Worm (Caenorhabditis elegans) whole organism, late embryonic: Measurements from ENCODE around the gene col-114.
A peak's percentile ranks its signal among the peaks of the same experiment; 100 is the strongest.

ENCODE experiments used
- C08G9.2 ChIP-seq: sonication (generic microtip); optimal IDR thresholded peaks from 2 replicates; lab custom pipeline; 2016; ENCODE audit warnings: mild to moderate bottlenecking, missing genetic modification characterization, moderate library complexity, missing compliant biosample characterization
- F13H6.1 ChIP-seq: sonication (generic microtip); optimal IDR thresholded peaks from 2 replicates; lab custom pipeline; 2016; ENCODE audit warnings: missing genetic modification characterization, missing compliant biosample characterization
- K02D7.2 ChIP-seq: sonication (generic microtip); optimal IDR thresholded peaks from 2 replicates; lab custom pipeline; 2017; ENCODE audit warnings: mild to moderate bottlenecking, missing genetic modification characterization, missing compliant biosample characterization
- T23F11.4 ChIP-seq: fragments of 200-800 bp; sonication (Bioruptor generic); optimal IDR thresholded peaks from 2 replicates; lab custom pipeline; 2018; ENCODE audit warnings: mild to moderate bottlenecking, missing genetic modification characterization, missing compliant biosample characterization
- ahr-1 ChIP-seq: sonication (generic microtip); optimal IDR thresholded peaks from 2 replicates; lab custom pipeline; 2016; ENCODE audit warnings: missing genetic modification characterization, missing compliant biosample characterization
- ama-1 ChIP-seq: fragments of 150-350 bp; optimal IDR thresholded peaks from 2 replicates; lab custom pipeline; 2014
- ceh-18 ChIP-seq: sonication (generic microtip); optimal IDR thresholded peaks from 2 replicates; lab custom pipeline; 2016; ENCODE audit warnings: missing genetic modification characterization, missing compliant biosample characterization
- ceh-24 ChIP-seq: sonication (generic microtip); optimal IDR thresholded peaks from 2 replicates; lab custom pipeline; 2016; ENCODE audit warnings: mild to moderate bottlenecking, missing genetic modification characterization, missing compliant biosample characterization
- ceh-30 ChIP-seq: fragments of 150-350 bp; optimal IDR thresholded peaks from 2 replicates; lab custom pipeline; 2014; ENCODE audit warnings: missing biosample characterization, missing genetic modification characterization
- ceh-31 ChIP-seq: sonication (generic microtip); optimal IDR thresholded peaks from 2 replicates; lab custom pipeline; 2016; ENCODE audit warnings: missing genetic modification characterization, missing compliant biosample characterization
- ceh-34 ChIP-seq: sonication (generic microtip); optimal IDR thresholded peaks from 2 replicates; lab custom pipeline; 2016; ENCODE audit warnings: mild to moderate bottlenecking, missing genetic modification characterization, missing compliant biosample characterization
- ceh-48 ChIP-seq: sonication (generic microtip); optimal IDR thresholded peaks from 2 replicates; lab custom pipeline; 2016; ENCODE audit warnings: missing genetic modification characterization, inconsistent platforms, missing compliant biosample characterization
- dmd-4 ChIP-seq: sonication (generic microtip); optimal IDR thresholded peaks from 2 replicates; lab custom pipeline; 2016; ENCODE audit warnings: borderline replicate concordance, missing genetic modification characterization, missing compliant biosample characterization
- elt-2 ChIP-seq: sonication (generic microtip); optimal IDR thresholded peaks from 2 replicates; lab custom pipeline; 2016; ENCODE audit warnings: missing genetic modification reagents, missing genetic modification characterization, missing compliant biosample characterization
- elt-4 ChIP-seq: sonication (generic microtip); optimal IDR thresholded peaks from 2 replicates; lab custom pipeline; 2016; ENCODE audit warnings: missing genetic modification characterization, missing compliant biosample characterization
- eyg-1 ChIP-seq: sonication (generic microtip); optimal IDR thresholded peaks from 2 replicates; lab custom pipeline; 2016; ENCODE audit warnings: missing genotype, missing genetic modification characterization, missing compliant biosample characterization
- fax-1 ChIP-seq: sonication (generic microtip); optimal IDR thresholded peaks from 2 replicates; lab custom pipeline; 2016; ENCODE audit warnings: missing genotype, missing genetic modification characterization, missing compliant biosample characterization
- fkh-10 ChIP-seq: fragments of 150-350 bp; optimal IDR thresholded peaks from 2 replicates; lab custom pipeline; 2014; ENCODE audit warnings: missing biosample characterization, missing genetic modification reagents, missing genetic modification characterization
- fkh-6 ChIP-seq: sonication (generic microtip); optimal IDR thresholded peaks from 2 replicates; lab custom pipeline; 2016; ENCODE audit warnings: missing genetic modification characterization, missing compliant biosample characterization
- gmeb-2 ChIP-seq: sonication (generic microtip); optimal IDR thresholded peaks from 2 replicates; lab custom pipeline; 2016; ENCODE audit warnings: missing genetic modification characterization, inconsistent platforms, missing compliant biosample characterization
- hlh-13 ChIP-seq: fragments of 200-800 bp; sonication (Bioruptor generic); optimal IDR thresholded peaks from 2 replicates; lab custom pipeline; 2018; ENCODE audit warnings: mild to moderate bottlenecking, missing genetic modification characterization, missing compliant biosample characterization
- hlh-30 ChIP-seq: sonication (generic microtip); optimal IDR thresholded peaks from 2 replicates; lab custom pipeline; 2017; ENCODE audit warnings: antibody characterized with exemption, missing genetic modification characterization, missing compliant biosample characterization; ENCODE audit not compliant: insufficient read depth
- hlh-6 ChIP-seq: sonication (generic microtip); optimal IDR thresholded peaks from 2 replicates; lab custom pipeline; 2016; ENCODE audit warnings: missing genotype, missing genetic modification characterization, missing compliant biosample characterization
- lin-11 ChIP-seq: fragments of 200-800 bp; sonication (Bioruptor generic); optimal IDR thresholded peaks from 2 replicates; lab custom pipeline; 2018; ENCODE audit warnings: mild to moderate bottlenecking, missing genetic modification characterization, missing compliant biosample characterization
- nhr-11 ChIP-seq: fragments of 150-350 bp; optimal IDR thresholded peaks from 2 replicates; lab custom pipeline; 2014; ENCODE audit warnings: missing biosample characterization, missing genetic modification characterization
- npax-4 ChIP-seq: sonication (generic microtip); optimal IDR thresholded peaks from 2 replicates; lab custom pipeline; 2016; ENCODE audit warnings: missing genetic modification characterization, missing compliant biosample characterization
- odd-2 ChIP-seq: sonication (generic microtip); optimal IDR thresholded peaks from 2 replicates; lab custom pipeline; 2017; ENCODE audit warnings: antibody characterized with exemption, mild to moderate bottlenecking, missing genetic modification characterization, missing compliant biosample characterization
- pag-3 ChIP-seq: sonication (generic microtip); optimal IDR thresholded peaks from 2 replicates; lab custom pipeline; 2016; ENCODE audit warnings: missing compliant biosample characterization, missing genetic modification characterization, borderline replicate concordance
- pat-9 ChIP-seq: fragments of 200-800 bp; sonication (Bioruptor generic); optimal IDR thresholded peaks from 2 replicates; lab custom pipeline; 2018; ENCODE audit warnings: mild to moderate bottlenecking, missing genetic modification characterization, moderate library complexity, missing compliant biosample characterization
- pha-4 ChIP-seq: fragments of 150-350 bp; optimal IDR thresholded peaks from 2 replicates; lab custom pipeline; 2018; ENCODE audit warnings: missing biosample characterization, missing genetic modification reagents, missing genetic modification characterization
- pros-1 ChIP-seq: fragments of 150-350 bp; optimal IDR thresholded peaks from 2 replicates; lab custom pipeline; 2014; ENCODE audit warnings: missing biosample characterization, missing genetic modification reagents, missing genetic modification characterization
- sox-4 ChIP-seq: sonication (generic microtip); optimal IDR thresholded peaks from 2 replicates; lab custom pipeline; 2017; ENCODE audit warnings: mild to moderate bottlenecking, missing genetic modification characterization, inconsistent platforms, missing compliant biosample characterization
- ttx-3 ChIP-seq: sonication (generic microtip); optimal IDR thresholded peaks from 2 replicates; lab custom pipeline; 2016; ENCODE audit warnings: missing genetic modification reagents, missing genetic modification characterization, missing compliant biosample characterization
- unc-42 ChIP-seq: sonication (generic microtip); optimal IDR thresholded peaks from 2 replicates; lab custom pipeline; 2016; ENCODE audit warnings: missing genotype, missing genetic modification characterization, missing compliant biosample characterization
- unc-55 ChIP-seq: sonication (generic microtip); optimal IDR thresholded peaks from 2 replicates; lab custom pipeline; 2017; ENCODE audit warnings: missing biosample characterization, missing genetic modification reagents, missing genetic modification characterization
- ztf-16 ChIP-seq: sonication (generic microtip); optimal IDR thresholded peaks from 2 replicates; lab custom pipeline; 2017; ENCODE audit warnings: missing genetic modification characterization, missing compliant biosample characterization

The col-114 gene

ce11 chrIV:7235382-7235917, 11.0 kb downstream of the col-114 start (continued):
- TF ChIP-seq ztf-16 (tag; lab: Kevin White, UChicago): peak; percentile 6
- TF ChIP-seq fax-1 (tag; lab: Kevin White, UChicago): no peak
- TF ChIP-seq pros-1 (tag; lab: Kevin White, UChicago): no peak

ce11 chrIV:7234623-7235022, 11.8 kb downstream of the col-114 start:
- TF ChIP-seq eyg-1 (tag; lab: Kevin White, UChicago): no peak
- TF ChIP-seq dmd-4 (tag; lab: Kevin White, UChicago): no peak
- TF ChIP-seq ceh-48 (tag; lab: Kevin White, UChicago): no peak
- TF ChIP-seq unc-42 (tag; lab: Kevin White, UChicago): no peak
- TF ChIP-seq lin-11 (tag; lab: Kevin White, UChicago): no peak
- TF ChIP-seq fkh-6 (tag; lab: Kevin White, UChicago): no peak
- TF ChIP-seq, all 69 proteins: peak for 0

- TF ChIP-seq ahr-1 (no peak), fkh-10 (no peak), pha-4 (tag; lab: Kevin White, UChicago) (no peak), ama-1 (lab: Kevin White, UChicago) (no peak), elt-2 (no peak), dmd-4 (tag; lab: Kevin White, UChicago) (no peak), pag-3 (tag; lab: Kevin White, UChicago) (no peak), T23F11.4 (GFP tag; lab: Kevin White, UChicago) (no peak), pat-9 (tag; lab: Kevin White, UChicago) (no peak), hlh-13 (GFP tag; lab: Kevin White, UChicago) (no peak), fkh-6 (tag; lab: Kevin White, UChicago) (no peak), hlh-6 (tag; lab: Kevin White, UChicago) (no peak), hlh-30 (tag; lab: Kevin White, UChicago) (no peak), elt-4 (tag; lab: Kevin White, UChicago) (no peak)
Observed at ce11 chrIV:7233566-7234014, 12.9 kb downstream of the col-114 start.

DNA sequence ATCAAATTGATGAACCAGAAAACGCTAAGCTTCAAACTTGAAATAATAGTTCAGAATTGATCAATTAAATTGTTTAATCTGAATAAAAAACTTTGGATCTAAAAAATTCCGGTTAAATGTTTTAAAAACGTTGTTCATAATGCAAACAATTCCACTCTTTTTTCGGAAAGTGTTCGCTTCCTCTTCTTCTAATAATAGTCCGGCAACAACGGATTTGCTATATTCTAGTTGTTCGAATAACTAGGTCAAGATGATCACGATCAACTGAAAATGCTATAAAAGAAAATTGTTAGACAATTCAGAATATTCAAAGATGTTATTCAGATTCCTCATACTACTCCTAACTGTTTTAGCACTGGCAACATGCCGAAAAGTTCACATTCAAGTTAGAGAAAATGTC, 15.5 kb downstream of the col-114 start, which contains the start of gene D2024.4:
Gene D2024.4, plus strand, starts transcription at position 301 of the 400 bp plus-strand sequence.
- TF ChIP-seq elt-4 (tag; lab: Kevin White, UChicago) (no peak), ztf-16 (tag; lab: Kevin White, UChicago) (no peak), odd-2 (no peak), C08G9.2 (tag; lab: Kevin White, UChicago) (no peak), T23F11.4 (GFP tag; lab: Kevin White, UChicago) (no peak), ama-1 (lab: Kevin White, UChicago) (no peak), nhr-11 (tag; lab: Kevin White, UChicago) (no peak), sox-4 (no peak), ceh-18 (tag; lab: Kevin White, UChicago) (no peak), ceh-31 (tag; lab: Kevin White, UChicago) (no peak), npax-4 (tag; lab: Kevin White, UChicago) (no peak), ceh-24 (no peak), K02D7.2 (tag; lab: Kevin White, UChicago) (no peak), gmeb-2 (tag; lab: Kevin White, UChicago) (no peak), ttx-3 (tag; lab: Kevin White, UChicago) (no peak), F13H6.1 (tag; lab: Kevin White, UChicago) (no peak), ceh-30 (tag; lab: Kevin White, UChicago) (no peak), ceh-34 (tag; lab: Kevin White, UChicago) (no peak), unc-55 (GFP tag; lab: Kevin White, UChicago) (no peak)
- TF ChIP-seq, all 69 proteins: peak for 0
